ENCODE assay signal across 4 fruit fly cellular contexts in the genomic region with DNA sequence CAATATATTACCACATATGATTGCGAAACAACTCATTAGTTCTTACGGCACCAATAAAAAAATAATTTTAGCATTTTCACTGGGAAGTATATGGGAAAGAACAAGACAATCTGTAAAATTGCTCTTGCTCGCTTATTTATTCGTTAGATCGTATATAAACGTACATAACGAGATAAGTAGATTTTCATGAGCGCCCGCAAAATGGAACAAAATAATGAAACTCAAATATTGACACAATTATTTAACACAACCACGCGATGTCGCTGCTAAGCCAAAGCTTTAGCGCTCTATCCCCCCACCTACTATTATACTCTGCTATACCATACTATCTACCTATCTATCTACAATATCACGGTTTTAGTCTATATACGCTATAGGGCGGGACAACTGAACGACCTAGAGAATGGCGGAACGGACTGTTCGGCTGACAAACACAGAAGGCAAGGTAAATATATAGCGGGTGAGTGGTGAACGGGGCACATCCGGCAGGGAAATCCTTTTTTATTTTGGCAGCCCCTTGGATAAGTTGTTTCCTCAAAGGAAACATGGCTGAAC.
TF ChIP-seq lines count a peak whose summit lies in the region.

No protein-coding gene starts in this region.

- TF ChIP-seq CTCF in whole organism, embryonic (GFP tag; optimal IDR thresholded peaks at IDR 0.05; lab: Kevin White, UChicago) = no peak

TF ChIP-seq in whole organism, adult, 20 proteins besides CTCF, POLR2A, EP300 and RAD21:
- peak; percentile 3 for TF ChIP-seq CG1620 (GFP tag; optimal IDR thresholded peaks at IDR 0.05; lab: Kevin White, UChicago)
- TF ChIP-seq Crg-1 (GFP tag; optimal IDR thresholded peaks at IDR 0.05; lab: Kevin White, UChicago) = peak; percentile 27
- no peak for TF ChIP-seq CG14711 (tag; optimal IDR thresholded peaks at IDR 0.05; lab: Kevin White, UChicago)
- TF ChIP-seq kay (GFP tag; lab: Kevin White, UChicago; ENCODE audit: borderline replicate concordance) = peak; percentile 12
- TF ChIP-seq Mnt (GFP tag; optimal IDR thresholded peaks at IDR 0.05; lab: Kevin White, UChicago) = no peak
- peak; percentile 46 for TF ChIP-seq cic (GFP tag; optimal IDR thresholded peaks at IDR 0.05; lab: Kevin White, UChicago)
- TF ChIP-seq tj (GFP tag; optimal IDR thresholded peaks at IDR 0.05; lab: Kevin White, UChicago) = no peak
- TF ChIP-seq bab1 (GFP tag; optimal IDR thresholded peaks at IDR 0.05; lab: Kevin White, UChicago) = no peak
- TF ChIP-seq CG33017 (tag; optimal IDR thresholded peaks at IDR 0.05; lab: Kevin White, UChicago) = peak; percentile 39
- TF ChIP-seq cnc (optimal IDR thresholded peaks at IDR 0.05; lab: Kevin White, UChicago) = no peak
- peak; percentile 31 for TF ChIP-seq CG7101 (tag; optimal IDR thresholded peaks at IDR 0.05; lab: Kevin White, UChicago)
- peak; percentile 12 for TF ChIP-seq pad (GFP tag; optimal IDR thresholded peaks at IDR 0.05; lab: Kevin White, UChicago)
- no peak for TF ChIP-seq Hr96 (GFP tag; optimal IDR thresholded peaks at IDR 0.05; lab: Kevin White, UChicago)
- no peak for TF ChIP-seq CG5204 (GFP tag; optimal IDR thresholded peaks at IDR 0.05; lab: Kevin White, UChicago)
- TF ChIP-seq CG12768 (GFP tag; optimal IDR thresholded peaks at IDR 0.05; lab: Kevin White, UChicago) = peak; percentile 34
- TF ChIP-seq CG11617 (GFP tag; optimal IDR thresholded peaks at IDR 0.05; lab: Kevin White, UChicago) = no peak
TF ChIP-seq in whole organism, adult: peak in this region for 8.

TF ChIP-seq in whole organism, embryonic, 481 proteins besides CTCF, POLR2A, EP300 and RAD21 (continues in another document):
- TF ChIP-seq CG13296 (GFP tag; optimal IDR thresholded peaks at IDR 0.05; lab: Kevin White, UChicago) (peak; percentile 72), CG15269 (tag; optimal IDR thresholded peaks at IDR 0.05; lab: Kevin White, UChicago) (peak; percentile 10), lab (GFP tag; optimal IDR thresholded peaks at IDR 0.05; lab: Kevin White, UChicago) (peak; percentile 39), Ptx1 (GFP tag; IDR thresholded peaks at IDR 0.05; lab: Robert Waterston, UW) (no peak), CG12071 (GFP tag; optimal IDR thresholded peaks at IDR 0.05; lab: Kevin White, UChicago) (peak; percentile 5), CG5953 (GFP tag; IDR thresholded peaks at IDR 0.05; lab: Robert Waterston, UW) (no peak), CG3281 (GFP tag; optimal IDR thresholded peaks at IDR 0.05; lab: Kevin White, UChicago) (peak; percentile 1), klu (GFP tag; IDR thresholded peaks at IDR 0.05; lab: Robert Waterston, UW) (no peak), CG2678 (tag; optimal IDR thresholded peaks at IDR 0.05; lab: Kevin White, UChicago) (peak; percentile 34), CG32772 (GFP tag; IDR thresholded peaks at IDR 0.05; lab: Robert Waterston, UW) (no peak), CG11456 (GFP tag; IDR thresholded peaks at IDR 0.05; lab: Robert Waterston, UW) (no peak), B-H2 (GFP tag; optimal IDR thresholded peaks at IDR 0.05; lab: Kevin White, UChicago) (peak; percentile 14), mirr (GFP tag; optimal IDR thresholded peaks at IDR 0.05; lab: Kevin White, UChicago) (peak; percentile 47), Fer3 (tag; optimal IDR thresholded peaks at IDR 0.05; lab: Kevin White, UChicago) (peak; percentile 8), odd (GFP tag; optimal IDR thresholded peaks at IDR 0.05; lab: Kevin White, UChicago) (peak; percentile 13), ci (GFP tag; IDR thresholded peaks at IDR 0.05; lab: Robert Waterston, UW) (0 out of 3 replicates have a peak, but pooled peaks have one; percentile 29), CG15514 (GFP tag; optimal IDR thresholded peaks at IDR 0.05; lab: Kevin White, UChicago) (peak; percentile 16), Meics (GFP tag; optimal IDR thresholded peaks at IDR 0.05; lab: Kevin White, UChicago) (peak; percentile 39), twi (tag; optimal IDR thresholded peaks at IDR 0.05; lab: Kevin White, UChicago) (no peak), CG17568 (GFP tag; optimal IDR thresholded peaks at IDR 0.05; lab: Kevin White, UChicago) (peak; percentile 24), pfk (GFP tag; optimal IDR thresholded peaks at IDR 0.05; lab: Kevin White, UChicago) (peak; percentile 28), PHDP (tag; optimal IDR thresholded peaks at IDR 0.05; lab: Kevin White, UChicago) (peak; percentile 20), CG10543 (GFP tag; optimal IDR thresholded peaks at IDR 0.05; lab: Kevin White, UChicago) (peak; percentile 25)

TF ChIP-seq in whole organism, prepupa, 60 proteins besides CTCF, POLR2A, EP300 and RAD21:
- peak; percentile 80 for TF ChIP-seq fkh (GFP tag; optimal IDR thresholded peaks at IDR 0.05; lab: Kevin White, UChicago)
- TF ChIP-seq Sox14 (GFP tag; optimal IDR thresholded peaks at IDR 0.05; lab: Kevin White, UChicago) = no peak
- no peak for TF ChIP-seq lz (GFP tag; optimal IDR thresholded peaks at IDR 0.05; lab: Kevin White, UChicago)
- TF ChIP-seq Hr39 (GFP tag; optimal IDR thresholded peaks at IDR 0.05; lab: Kevin White, UChicago) = no peak
- TF ChIP-seq CG10669 (GFP tag; optimal IDR thresholded peaks at IDR 0.05; lab: Kevin White, UChicago) = no peak

TF ChIP-seq in whole organism, wandering third instar larva, 38 proteins besides CTCF, POLR2A, EP300 and RAD21:
- TF ChIP-seq Sp1 (GFP tag; optimal IDR thresholded peaks at IDR 0.05; lab: Kevin White, UChicago) (no peak), tai (GFP tag; optimal IDR thresholded peaks at IDR 0.05; lab: Kevin White, UChicago) (peak; percentile 46)
